Worm (Caenorhabditis elegans) whole organism, L2 larva: ENCODE data around the gene rpl-33.

Source experiments
- C34F6.9 ChIP-seq: fragments of 150-350 bp; optimal IDR thresholded peaks from 2 replicates; lab custom pipeline; 2014; ENCODE audit warnings: missing biosample characterization, missing genetic modification characterization
- F13H6.1 ChIP-seq: sonication (generic microtip); optimal IDR thresholded peaks from 2 replicates; lab custom pipeline; 2016; ENCODE audit warnings: missing genetic modification characterization, missing compliant biosample characterization
- R02D3.7 ChIP-seq: fragments of 150-350 bp; optimal IDR thresholded peaks from 2 replicates; lab custom pipeline; 2014; ENCODE audit warnings: missing biosample characterization, missing genetic modification characterization
- Y55F3AM.14 ChIP-seq: fragments of 200-800 bp; sonication (Bioruptor generic); optimal IDR thresholded peaks from 2 replicates; lab custom pipeline; 2018; ENCODE audit warnings: mild to moderate bottlenecking, missing genetic modification characterization, missing compliant biosample characterization
- ZK546.5 ChIP-seq: sonication (generic microtip); optimal IDR thresholded peaks from 2 replicates; lab custom pipeline; 2017; ENCODE audit warnings: missing biosample characterization, missing genetic modification characterization
- alr-1 ChIP-seq: fragments of 150-350 bp; optimal IDR thresholded peaks from 2 replicates; lab custom pipeline; 2014; ENCODE audit warnings: missing biosample characterization, missing genetic modification characterization
- aly-2 ChIP-seq: fragments of 150-350 bp; optimal IDR thresholded peaks from 2 replicates; lab custom pipeline; 2014; ENCODE audit warnings: missing biosample characterization, missing genetic modification characterization
- ama-1 ChIP-seq: fragments of 150-350 bp; optimal IDR thresholded peaks from 2 replicates; lab custom pipeline; 2018; ENCODE audit warnings: inconsistent platforms
- blmp-1 ChIP-seq: sonication (generic microtip); optimal IDR thresholded peaks from 2 replicates; lab custom pipeline; 2017; ENCODE audit warnings: missing genetic modification characterization, mild to moderate bottlenecking, missing compliant biosample characterization, antibody characterized with exemption, moderate library complexity; ENCODE audit not compliant: insufficient read depth
- ceh-16 ChIP-seq: fragments of 150-350 bp; optimal IDR thresholded peaks from 2 replicates; lab custom pipeline; 2014; ENCODE audit warnings: missing biosample characterization, missing genetic modification characterization
- ceh-82 ChIP-seq: fragments of 150-350 bp; optimal IDR thresholded peaks from 2 replicates; lab custom pipeline; 2014; ENCODE audit warnings: missing biosample characterization, missing genetic modification characterization
- crh-2 ChIP-seq: sonication (generic microtip); optimal IDR thresholded peaks from 2 replicates; lab custom pipeline; 2017; ENCODE audit warnings: missing biosample characterization, missing genetic modification characterization
- dmd-4 ChIP-seq: sonication (generic microtip); optimal IDR thresholded peaks from 2 replicates; lab custom pipeline; 2017; ENCODE audit warnings: missing biosample characterization, missing genetic modification characterization
- egl-27 ChIP-seq: sonication (generic microtip); optimal IDR thresholded peaks from 3 replicates; lab custom pipeline; 2017; ENCODE audit warnings: missing biosample characterization, missing genetic modification reagents, missing genetic modification characterization
- elt-1 ChIP-seq: fragments of 150-350 bp; optimal IDR thresholded peaks from 2 replicates; lab custom pipeline; 2014; ENCODE audit warnings: missing biosample characterization, missing genetic modification characterization
- elt-3 ChIP-seq: sonication (generic microtip); optimal IDR thresholded peaks from 2 replicates; lab custom pipeline; 2017; ENCODE audit warnings: missing biosample characterization, missing genetic modification characterization
- fos-1 ChIP-seq: fragments of 150-350 bp; optimal IDR thresholded peaks from 2 replicates; lab custom pipeline; 2014; ENCODE audit warnings: missing biosample characterization, missing genetic modification characterization
- gmeb-1 ChIP-seq: fragments of 150-350 bp; optimal IDR thresholded peaks from 2 replicates; lab custom pipeline; 2014; ENCODE audit warnings: missing biosample characterization, missing genetic modification characterization
- lin-11 ChIP-seq: fragments of 150-350 bp; sonication (generic microtip); optimal IDR thresholded peaks from 2 replicates; lab custom pipeline; 2014; ENCODE audit warnings: missing biosample characterization, missing genetic modification characterization, inconsistent platforms, mixed read lengths
- lin-13 ChIP-seq: fragments of 150-350 bp; optimal IDR thresholded peaks from 2 replicates; lab custom pipeline; 2014; ENCODE audit warnings: missing biosample characterization, missing genetic modification reagents, missing genetic modification characterization
- lin-39 ChIP-seq: fragments of 150-350 bp; optimal IDR thresholded peaks from 2 replicates; lab custom pipeline; 2014; ENCODE audit warnings: missing biosample characterization, missing genetic modification reagents, missing genetic modification characterization
- lsy-2 ChIP-seq, 2 experiments: fragments of 150-350 bp in 1 of 2; sonication (generic microtip) in 1 of 2; optimal IDR thresholded peaks; 2 replicates each; lab custom pipeline; 2014 to 2017; ENCODE audit warnings: missing biosample characterization in 2 of 2, missing genetic modification characterization in 2 of 2
- mab-5 ChIP-seq: fragments of 150-350 bp; optimal IDR thresholded peaks from 2 replicates; lab custom pipeline; 2014; ENCODE audit warnings: missing biosample characterization, missing genetic modification characterization
- mbf-1 ChIP-seq: sonication (generic microtip); optimal IDR thresholded peaks from 2 replicates; lab custom pipeline; 2017; ENCODE audit warnings: missing biosample characterization, missing genetic modification characterization
- mdl-1 ChIP-seq, 2 experiments: fragments of 150-350 bp in 1 of 2; sonication (generic microtip) in 1 of 2; optimal IDR thresholded peaks; 2 replicates each; lab custom pipeline; 2017; ENCODE audit warnings: missing biosample characterization in 2 of 2, missing genetic modification characterization in 2 of 2
- nhr-10 ChIP-seq: sonication (generic microtip); optimal IDR thresholded peaks from 2 replicates; lab custom pipeline; 2017; ENCODE audit warnings: missing biosample characterization, missing genetic modification characterization
- nhr-11 ChIP-seq: fragments of 150-350 bp; optimal IDR thresholded peaks from 2 replicates; lab custom pipeline; 2014; ENCODE audit warnings: missing biosample characterization, missing genetic modification characterization
- nhr-12 ChIP-seq: fragments of 150-350 bp; optimal IDR thresholded peaks from 2 replicates; lab custom pipeline; 2014; ENCODE audit warnings: missing biosample characterization, missing genetic modification characterization
- nhr-129 ChIP-seq: fragments of 150-350 bp; optimal IDR thresholded peaks from 2 replicates; lab custom pipeline; 2014; ENCODE audit warnings: missing biosample characterization, missing genetic modification characterization
- nhr-21 ChIP-seq: fragments of 150-350 bp; optimal IDR thresholded peaks from 2 replicates; lab custom pipeline; 2014; ENCODE audit warnings: missing biosample characterization, missing genetic modification characterization
- nhr-23 ChIP-seq: fragments of 150-350 bp; optimal IDR thresholded peaks from 2 replicates; lab custom pipeline; 2014; ENCODE audit warnings: missing biosample characterization, missing genetic modification reagents, missing genetic modification characterization
- nhr-237 ChIP-seq: fragments of 150-350 bp; optimal IDR thresholded peaks from 2 replicates; lab custom pipeline; 2014; ENCODE audit warnings: missing biosample characterization, missing genetic modification characterization
- nhr-25 ChIP-seq: fragments of 150-350 bp; sonication (generic microtip); optimal IDR thresholded peaks from 3 replicates; lab custom pipeline; 2014; ENCODE audit warnings: missing biosample characterization, missing genetic modification characterization
- nhr-6 ChIP-seq: fragments of 150-350 bp; optimal IDR thresholded peaks from 2 replicates; lab custom pipeline; 2014; ENCODE audit warnings: missing biosample characterization, missing genetic modification characterization
- nhr-77 ChIP-seq: fragments of 150-350 bp; optimal IDR thresholded peaks from 2 replicates; lab custom pipeline; 2014; ENCODE audit warnings: missing biosample characterization, missing genetic modification characterization
- peb-1 ChIP-seq: fragments of 150-350 bp; optimal IDR thresholded peaks from 2 replicates; lab custom pipeline; 2014; ENCODE audit warnings: missing biosample characterization, missing genetic modification characterization
- sem-4 ChIP-seq: fragments of 150-350 bp; optimal IDR thresholded peaks from 2 replicates; lab custom pipeline; 2014; ENCODE audit warnings: missing biosample characterization, missing genetic modification reagents, missing genetic modification characterization
- skn-1 ChIP-seq: sonication (generic microtip); optimal IDR thresholded peaks from 2 replicates; lab custom pipeline; 2017; ENCODE audit warnings: missing biosample characterization, missing genetic modification characterization
- sma-3 ChIP-seq: sonication (generic microtip); optimal IDR thresholded peaks from 2 replicates; lab custom pipeline; 2016; ENCODE audit warnings: missing genetic modification reagents, missing genetic modification characterization, missing compliant biosample characterization
- sma-9 ChIP-seq, 2 experiments: fragments of 150-350 bp in 1 of 2; sonication (generic microtip) in 1 of 2; optimal IDR thresholded peaks; 2 replicates each; lab custom pipeline; 2014 to 2016; ENCODE audit warnings: missing genetic modification characterization in 2 of 2, mild to moderate bottlenecking in 1 of 2, missing biosample characterization in 1 of 2, missing compliant biosample characterization in 1 of 2, missing genetic modification reagents in 1 of 2, moderate library complexity in 1 of 2
- snpc-4 ChIP-seq: fragments of 150-350 bp; optimal IDR thresholded peaks from 2 replicates; lab custom pipeline; 2014; ENCODE audit warnings: missing biosample characterization, missing genetic modification characterization
- unc-39 ChIP-seq: fragments of 150-350 bp; optimal IDR thresholded peaks from 2 replicates; lab custom pipeline; 2014; ENCODE audit warnings: missing biosample characterization, missing genetic modification characterization
- unc-55 ChIP-seq: fragments of 150-350 bp; sonication (generic microtip); optimal IDR thresholded peaks from 3 replicates; lab custom pipeline; 2014; ENCODE audit warnings: missing biosample characterization, missing genetic modification reagents, missing genetic modification characterization
- unc-62 ChIP-seq: fragments of 150-350 bp; optimal IDR thresholded peaks from 2 replicates; lab custom pipeline; 2014; ENCODE audit warnings: missing biosample characterization, missing genetic modification reagents, missing genetic modification characterization
- zag-1 ChIP-seq: fragments of 150-350 bp; optimal IDR thresholded peaks from 2 replicates; lab custom pipeline; 2014; ENCODE audit warnings: missing biosample characterization, missing genetic modification characterization
- ztf-1 ChIP-seq: fragments of 200-800 bp; sonication (Bioruptor generic); conservative IDR thresholded peaks from 2 replicates; pipeline ENCODE4 v1.3.6; 2022; ENCODE audit warnings: missing genetic modification characterization, missing compliant biosample characterization
- ztf-11 ChIP-seq: sonication (generic microtip); optimal IDR thresholded peaks from 2 replicates; lab custom pipeline; 2017; ENCODE audit warnings: missing biosample characterization, missing genetic modification characterization
- ztf-4 ChIP-seq: fragments of 150-350 bp; optimal IDR thresholded peaks from 2 replicates; lab custom pipeline; 2014; ENCODE audit warnings: missing biosample characterization, missing genetic modification characterization

The rpl-33 gene

DNA sequence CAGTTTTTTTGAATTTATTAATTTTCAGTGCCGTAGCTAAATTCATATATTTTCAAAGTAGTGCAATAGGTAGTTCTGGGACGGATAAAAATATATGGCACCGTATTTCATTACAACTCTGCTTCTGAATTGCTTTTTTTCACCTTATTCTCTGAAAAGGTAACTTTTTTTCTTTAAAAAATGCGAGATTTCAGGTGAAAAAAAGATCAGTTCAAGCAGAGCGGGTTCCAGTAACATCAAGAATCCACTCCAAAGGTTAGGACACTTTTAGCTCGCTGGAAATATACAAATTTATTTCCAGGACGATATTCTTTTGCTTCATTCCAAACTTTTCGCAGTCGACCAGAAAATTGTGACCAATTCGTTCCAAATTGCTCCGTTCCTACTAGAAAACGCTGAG is 42.7 kb downstream of the rpl-33 start, which contains the start of gene T07F8.1:
Gene T07F8.1, plus strand, starts transcription at position 301 of the 400 bp plus-strand sequence.
- no peak for TF ChIP-seq mab-5 (tag; lab: Kevin White, UChicago)
- no peak for TF ChIP-seq ztf-1 (GFP tag; lab: Robert Waterston, UW)
- no peak for TF ChIP-seq R02D3.7 (tag; lab: Kevin White, UChicago)
- no peak for TF ChIP-seq mdl-1 (tag; optimal IDR thresholded peaks at IDR 0.05; lab: Kevin White, UChicago)
- no peak for TF ChIP-seq zag-1 (tag; lab: Kevin White, UChicago)
- TF ChIP-seq ama-1 (lab: Kevin White, UChicago), result no peak
- TF ChIP-seq nhr-237 (tag; lab: Kevin White, UChicago), result no peak
- TF ChIP-seq ztf-4, result no peak
- TF ChIP-seq blmp-1 (tag; lab: Kevin White, UChicago), result no peak
- TF ChIP-seq skn-1 (tag; lab: Kevin White, UChicago), result no peak
- no peak for TF ChIP-seq aly-2 (tag; lab: Kevin White, UChicago)
- TF ChIP-seq fos-1, result no peak
- TF ChIP-seq mbf-1, result no peak
- no peak for TF ChIP-seq ztf-11 (tag; lab: Kevin White, UChicago)

DNA sequence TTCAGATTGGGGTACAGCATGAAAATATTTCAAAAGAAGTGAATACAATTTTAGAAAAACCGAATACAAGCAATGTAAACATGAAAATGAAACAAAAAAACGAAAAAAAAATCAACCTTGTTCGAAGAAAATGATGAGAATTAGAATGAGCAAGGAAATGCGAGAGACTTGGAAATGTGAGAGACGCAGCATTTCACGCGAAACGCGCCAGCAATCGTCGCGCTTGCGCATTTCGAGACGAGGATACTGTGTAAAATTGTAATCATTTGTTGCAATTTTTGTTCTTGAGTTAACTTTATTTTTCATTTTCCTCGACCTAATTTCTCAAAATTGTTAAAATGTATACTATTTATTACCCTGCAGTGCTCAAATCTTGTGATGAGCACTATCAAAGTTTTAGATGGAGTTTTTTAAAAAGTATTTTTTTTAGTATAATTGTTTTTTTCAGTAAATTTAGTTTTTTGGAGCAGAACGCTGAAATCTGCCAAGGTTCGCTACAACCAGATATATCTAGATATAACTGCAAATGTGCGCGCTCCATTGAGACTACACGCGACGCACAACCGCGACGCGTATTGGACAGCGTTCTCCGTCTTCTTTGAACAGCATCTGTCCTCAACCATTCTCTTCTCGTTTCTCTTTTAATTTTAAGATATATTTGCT is 46.7 kb downstream of the rpl-33 start, which contains the start of gene fust-1:
Gene fust-1, plus strand, starts transcription at position 613 of the 663 bp plus-strand sequence.
- peak; percentile 94 for TF ChIP-seq egl-27 (tag; lab: Kevin White, UChicago)
- no peak for TF ChIP-seq nhr-12 (tag; lab: Kevin White, UChicago)
- TF ChIP-seq lin-39, result no peak
- peak; percentile 82 for TF ChIP-seq nhr-77 (tag; lab: Kevin White, UChicago)
- TF ChIP-seq sem-4 (tag; lab: Kevin White, UChicago), result peak; percentile 91
- peak; percentile 94 for TF ChIP-seq nhr-21 (tag; lab: Kevin White, UChicago)
- TF ChIP-seq R02D3.7 (tag; lab: Kevin White, UChicago), result peak; percentile 74
- TF ChIP-seq lsy-2 (tag; optimal IDR thresholded peaks at IDR 0.05; lab: Kevin White, UChicago), result peak; percentile 95 to 98
- TF ChIP-seq ztf-1 (GFP tag; lab: Robert Waterston, UW), result no peak
- TF ChIP-seq nhr-25 (tag; lab: Kevin White, UChicago), result peak; percentile 97
- TF ChIP-seq dmd-4 (tag; lab: Kevin White, UChicago), result peak; percentile 67
- peak; percentile 92 for TF ChIP-seq nhr-129 (tag; lab: Kevin White, UChicago)
- peak; percentile 93 for TF ChIP-seq gmeb-1 (tag; lab: Kevin White, UChicago)
- TF ChIP-seq unc-55 (GFP tag; lab: Kevin White, UChicago), result peak; percentile 96
- TF ChIP-seq elt-1, result peak; percentile 61
- peak; percentile 92 for TF ChIP-seq lin-13 (GFP tag; lab: Kevin White, UChicago)
- TF ChIP-seq nhr-6 (tag; lab: Kevin White, UChicago), result peak; percentile 94
- peak; percentile 91 for TF ChIP-seq skn-1 (tag; lab: Kevin White, UChicago)
- peak; percentile 94 for TF ChIP-seq lin-11
- TF ChIP-seq ztf-4, result peak; percentile 92
- peak; percentile 79 for TF ChIP-seq nhr-10
- peak; percentile 61 for TF ChIP-seq Y55F3AM.14 (GFP tag; lab: Kevin White, UChicago)
- no peak for TF ChIP-seq peb-1 (tag; lab: Kevin White, UChicago)
- peak; percentile 80 for TF ChIP-seq snpc-4 (tag; lab: Kevin White, UChicago)
- TF ChIP-seq crh-2 (tag; lab: Kevin White, UChicago), result peak; percentile 95
- TF ChIP-seq elt-3, result no peak
- TF ChIP-seq zag-1 (tag; lab: Kevin White, UChicago), result peak; percentile 80
- no peak for TF ChIP-seq nhr-11 (tag; lab: Kevin White, UChicago)
- TF ChIP-seq ZK546.5 (tag; lab: Kevin White, UChicago), result peak; percentile 71
- TF ChIP-seq mdl-1 (tag; optimal IDR thresholded peaks at IDR 0.05; lab: Kevin White, UChicago), result peak in 1 of 2 experiments; percentile 72
- TF ChIP-seq nhr-23 (tag; lab: Kevin White, UChicago), result no peak
- peak; percentile 56 for TF ChIP-seq blmp-1 (tag; lab: Kevin White, UChicago)
- TF ChIP-seq ceh-16, result peak; percentile 87
- TF ChIP-seq ceh-82 (tag; lab: Kevin White, UChicago), result peak; percentile 69
- no peak for TF ChIP-seq aly-2 (tag; lab: Kevin White, UChicago)
- no peak for TF ChIP-seq ztf-11 (tag; lab: Kevin White, UChicago)
- peak; percentile 91 for TF ChIP-seq fos-1
- TF ChIP-seq mab-5 (tag; lab: Kevin White, UChicago), result peak; percentile 93
- peak; percentile 72 for TF ChIP-seq nhr-237 (tag; lab: Kevin White, UChicago)
- peak; percentile 96 for TF ChIP-seq sma-3 (GFP tag; lab: Kevin White, UChicago)
- no peak for TF ChIP-seq mbf-1
- TF ChIP-seq sma-9 (GFP tag; optimal IDR thresholded peaks at IDR 0.05; lab: Kevin White, UChicago), result peak; percentile 98
- TF ChIP-seq sma-9 (tag; optimal IDR thresholded peaks at IDR 0.05; lab: Kevin White, UChicago), result no peak
- peak; percentile 74 for TF ChIP-seq unc-62 (GFP tag; lab: Kevin White, UChicago)
- peak; percentile 99 for TF ChIP-seq C34F6.9 (tag; lab: Kevin White, UChicago)
- TF ChIP-seq alr-1 (tag; lab: Kevin White, UChicago), result no peak
- TF ChIP-seq F13H6.1 (tag; lab: Kevin White, UChicago), result peak; percentile 97
- peak; percentile 79 for TF ChIP-seq ama-1 (lab: Kevin White, UChicago)
- TF ChIP-seq unc-39 (tag; lab: Kevin White, UChicago), result no peak
- TF ChIP-seq, all 48 proteins: peak for 36
